Comparison of ENCODE assay signal across 1 fruit fly cellular context in the genomic region with DNA sequence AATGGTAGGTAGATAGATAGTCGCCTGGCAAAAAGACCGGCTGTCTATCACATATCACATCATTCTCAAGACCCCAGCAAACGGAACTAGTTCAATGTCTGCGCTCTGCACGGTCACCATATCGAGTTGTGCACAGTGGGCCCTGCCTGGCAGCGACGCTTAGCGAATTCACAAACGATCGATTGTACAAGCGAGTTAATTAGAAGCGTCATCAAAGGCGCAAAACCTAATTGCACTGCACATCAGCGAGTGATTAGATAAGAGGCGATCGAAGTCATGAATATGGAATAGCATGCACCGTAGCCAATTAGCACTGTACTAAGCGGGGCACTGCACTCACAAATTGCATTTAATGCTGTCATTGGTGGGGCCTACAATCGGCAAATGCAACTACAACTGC.
TF ChIP-seq lines count a peak whose summit lies in the region.

No protein-coding gene starts in this region.

TF ChIP-seq in whole organism, embryonic, 481 proteins besides CTCF, POLR2A, EP300 and RAD21 (continued from another document):
- TF ChIP-seq CG12236 (GFP tag; optimal IDR thresholded peaks at IDR 0.05; lab: Kevin White, UChicago) (no peak), CG13775 (GFP tag; optimal IDR thresholded peaks at IDR 0.05; lab: Kevin White, UChicago) (no peak), CG4424 (GFP tag; optimal IDR thresholded peaks at IDR 0.05; lab: Kevin White, UChicago) (peak; percentile 1), Asciz (GFP tag; optimal IDR thresholded peaks at IDR 0.05; lab: Kevin White, UChicago) (no peak), CG12391 (tag; optimal IDR thresholded peaks at IDR 0.05; lab: Kevin White, UChicago) (peak; percentile 15), CG7963 (GFP tag; IDR thresholded peaks at IDR 0.05; lab: Robert Waterston, UW; ENCODE audit: partially characterized antibody) (no peak), CG30431 (GFP tag; optimal IDR thresholded peaks at IDR 0.05; lab: Kevin White, UChicago) (no peak), Rx (GFP tag; IDR thresholded peaks at IDR 0.05; lab: Robert Waterston, UW) (peak; percentile 39), Dref (GFP tag; IDR thresholded peaks at IDR 0.05; lab: Robert Waterston, UW) (no peak), CG10321 (GFP tag; IDR thresholded peaks at IDR 0.05; lab: Robert Waterston, UW) (no peak), CG10366 (GFP tag; IDR thresholded peaks at IDR 0.05; lab: Robert Waterston, UW) (no peak), CG17361 (GFP tag; IDR thresholded peaks at IDR 0.05; lab: Robert Waterston, UW) (0 out of 3 replicates have a peak, but pooled peaks have one; percentile 14), CG8290 (GFP tag; optimal IDR thresholded peaks at IDR 0.05; lab: Kevin White, UChicago) (no peak), CG8290 (tag; optimal IDR thresholded peaks at IDR 0.05; lab: Kevin White, UChicago) (no peak), Nf-YB (GFP tag; optimal IDR thresholded peaks at IDR 0.05; lab: Kevin White, UChicago) (no peak), sna (GFP tag; IDR thresholded peaks at IDR 0.05; lab: Robert Waterston, UW; ENCODE audit: partially characterized antibody) (no peak), croc (GFP tag; conservative IDR thresholded peaks at IDR 0.05; lab: Robert Waterston, UW) (no peak), fd102C (GFP tag; optimal IDR thresholded peaks at IDR 0.05; lab: Kevin White, UChicago) (no peak), CG14014 (GFP tag; IDR thresholded peaks at IDR 0.05; lab: Robert Waterston, UW) (no peak), CG4854 (GFP tag; optimal IDR thresholded peaks at IDR 0.05; lab: Kevin White, UChicago) (no peak), CG15696 (tag; optimal IDR thresholded peaks at IDR 0.05; lab: Kevin White, UChicago) (no peak), CG11247 (GFP tag; IDR thresholded peaks at IDR 0.05; lab: Robert Waterston, UW) (no peak), CG16815 (GFP tag; optimal IDR thresholded peaks at IDR 0.05; lab: Kevin White, UChicago) (peak; percentile 2), CG34422 (GFP tag; IDR thresholded peaks at IDR 0.05; lab: Robert Waterston, UW) (peak; percentile 33; the same call in 1 of the 3 replicates), CG12942 (GFP tag; optimal IDR thresholded peaks at IDR 0.05; lab: Kevin White, UChicago) (no peak), eve (GFP tag; optimal IDR thresholded peaks at IDR 0.05; lab: Kevin White, UChicago) (no peak), trh (GFP tag; optimal IDR thresholded peaks at IDR 0.05; lab: Kevin White, UChicago) (no peak), grn (GFP tag; optimal IDR thresholded peaks at IDR 0.05; lab: Kevin White, UChicago) (no peak), BEAF-32 (GFP tag; optimal IDR thresholded peaks at IDR 0.05; lab: Kevin White, UChicago) (no peak), tx (GFP tag; optimal IDR thresholded peaks at IDR 0.05; lab: Kevin White, UChicago) (no peak), HLH4C (GFP tag; IDR thresholded peaks at IDR 0.05; lab: Robert Waterston, UW; ENCODE audit: partially characterized antibody) (no peak), Six4 (GFP tag; optimal IDR thresholded peaks at IDR 0.05; lab: Kevin White, UChicago) (no peak), CG7357 (GFP tag; IDR thresholded peaks at IDR 0.05; lab: Robert Waterston, UW) (peak; percentile 34; the same call in 1 of the 3 replicates), fd96Cb (tag; optimal IDR thresholded peaks at IDR 0.05; lab: Kevin White, UChicago) (peak; percentile 35), Atf3 (GFP tag; optimal IDR thresholded peaks at IDR 0.05; lab: Kevin White, UChicago) (no peak), HLHmδ (GFP tag; optimal IDR thresholded peaks at IDR 0.05; lab: Kevin White, UChicago) (no peak), CG17568 (GFP tag; optimal IDR thresholded peaks at IDR 0.05; lab: Kevin White, UChicago) (no peak), Optix (GFP tag; IDR thresholded peaks at IDR 0.05; lab: Robert Waterston, UW) (peak; percentile 51; the same call in 1 of the 3 replicates), CG10565 (GFP tag; optimal IDR thresholded peaks at IDR 0.05; lab: Kevin White, UChicago) (no peak), prd (optimal IDR thresholded peaks at IDR 0.05; lab: Kevin White, UChicago) (no peak), prd (GFP tag; IDR thresholded peaks at IDR 0.05; lab: Robert Waterston, UW) (peak; percentile 74), CG32767 (GFP tag; IDR thresholded peaks at IDR 0.05; lab: Robert Waterston, UW) (no peak; the same call in 1 of the 2 replicates), vfl (GFP tag; optimal IDR thresholded peaks at IDR 0.05; lab: Kevin White, UChicago) (no peak), CG15011 (GFP tag; optimal IDR thresholded peaks at IDR 0.05; lab: Kevin White, UChicago) (no peak), chn (GFP tag; optimal IDR thresholded peaks at IDR 0.05; lab: Kevin White, UChicago) (no peak), Bgb (GFP tag; IDR thresholded peaks at IDR 0.05; lab: Robert Waterston, UW; ENCODE audit: partially characterized antibody) (no peak), Atf-2 (GFP tag; optimal IDR thresholded peaks at IDR 0.05; lab: Kevin White, UChicago) (no peak), Dfd (GFP tag; optimal IDR thresholded peaks at IDR 0.05; lab: Kevin White, UChicago) (no peak), sisA (GFP tag; IDR thresholded peaks at IDR 0.05; lab: Robert Waterston, UW) (0 out of 2 replicates have a peak, but pooled peaks have one; percentile 4), dm (GFP tag; optimal IDR thresholded peaks at IDR 0.05; lab: Kevin White, UChicago) (no peak), tin (GFP tag; optimal IDR thresholded peaks at IDR 0.05; lab: Kevin White, UChicago) (no peak), CG9797 (GFP tag; optimal IDR thresholded peaks at IDR 0.05; lab: Kevin White, UChicago) (no peak), CoRest (tag; optimal IDR thresholded peaks at IDR 0.05; lab: Kevin White, UChicago) (no peak), ewg (GFP tag; optimal IDR thresholded peaks at IDR 0.05; lab: Kevin White, UChicago) (no peak), CG9609 (GFP tag; optimal IDR thresholded peaks at IDR 0.05; lab: Kevin White, UChicago) (no peak), CG17802 (tag; optimal IDR thresholded peaks at IDR 0.05; lab: Kevin White, UChicago) (no peak), Jarid2 (GFP tag; optimal IDR thresholded peaks at IDR 0.05; lab: Kevin White, UChicago) (no peak), Med (GFP tag; lab: Kevin White, UChicago) (peak; percentile 81), fu2 (GFP tag; optimal IDR thresholded peaks at IDR 0.05; lab: Kevin White, UChicago) (no peak), CG43689 (GFP tag; IDR thresholded peaks at IDR 0.05; lab: Robert Waterston, UW) (no peak), ranshi (GFP tag; IDR thresholded peaks at IDR 0.05; lab: Robert Waterston, UW) (peak; percentile 29; the same call in 1 of the 2 replicates), Sox102F (GFP tag; optimal IDR thresholded peaks at IDR 0.05; lab: Kevin White, UChicago) (peak; percentile 45), insv (GFP tag; optimal IDR thresholded peaks at IDR 0.05; lab: Kevin White, UChicago) (no peak), CG11093 (GFP tag; IDR thresholded peaks at IDR 0.05; lab: Robert Waterston, UW) (peak; percentile 41; the same call in 1 of the 3 replicates), p53 (GFP tag; optimal IDR thresholded peaks at IDR 0.05; lab: Kevin White, UChicago) (no peak), CG4617 (GFP tag; optimal IDR thresholded peaks at IDR 0.05; lab: Kevin White, UChicago; ENCODE audit: borderline replicate concordance) (no peak), CG17612 (GFP tag; IDR thresholded peaks at IDR 0.05; lab: Robert Waterston, UW) (no peak), Hr51 (GFP tag; optimal IDR thresholded peaks at IDR 0.05; lab: Kevin White, UChicago) (no peak), CG18262 (tag; optimal IDR thresholded peaks at IDR 0.05; lab: Kevin White, UChicago) (no peak), NFAT (GFP tag; IDR thresholded peaks at IDR 0.05; lab: Robert Waterston, UW) (no peak), stwl (tag; optimal IDR thresholded peaks at IDR 0.05; lab: Kevin White, UChicago) (no peak), CG31224 (GFP tag; IDR thresholded peaks at IDR 0.05; lab: Robert Waterston, UW) (no peak), CG12104 (GFP tag; optimal IDR thresholded peaks at IDR 0.05; lab: Kevin White, UChicago) (no peak), CG15514 (GFP tag; optimal IDR thresholded peaks at IDR 0.05; lab: Kevin White, UChicago) (peak; percentile 90), CG4282 (GFP tag; optimal IDR thresholded peaks at IDR 0.05; lab: Kevin White, UChicago) (no peak), pb (GFP tag; optimal IDR thresholded peaks at IDR 0.05; lab: Kevin White, UChicago) (no peak), pho (GFP tag; optimal IDR thresholded peaks at IDR 0.05; lab: Kevin White, UChicago) (no peak), pum (GFP tag; optimal IDR thresholded peaks at IDR 0.05; lab: Kevin White, UChicago) (no peak), CG10431 (GFP tag; optimal IDR thresholded peaks at IDR 0.05; lab: Kevin White, UChicago) (no peak), Adf1 (GFP tag; IDR thresholded peaks at IDR 0.05; lab: Robert Waterston, UW) (no peak), fru (optimal IDR thresholded peaks at IDR 0.05; lab: Kevin White, UChicago) (no peak), ato (GFP tag; IDR thresholded peaks at IDR 0.05; lab: Robert Waterston, UW; ENCODE audit: partially characterized antibody) (no peak), Abd-B (GFP tag; optimal IDR thresholded peaks at IDR 0.05; lab: Kevin White, UChicago) (no peak), al (GFP tag; IDR thresholded peaks at IDR 0.05; lab: Robert Waterston, UW) (no peak), Ada2b (GFP tag; IDR thresholded peaks at IDR 0.05; lab: Robert Waterston, UW) (peak; percentile 26; the same call in 1 of the 2 replicates), CG1602 (GFP tag; optimal IDR thresholded peaks at IDR 0.05; lab: Kevin White, UChicago) (no peak), CG11696 (GFP tag; IDR thresholded peaks at IDR 0.05; lab: Robert Waterston, UW) (no peak), CG11398 (GFP tag; optimal IDR thresholded peaks at IDR 0.05; lab: Kevin White, UChicago) (no peak), Ssrp (tag; optimal IDR thresholded peaks at IDR 0.05; lab: Kevin White, UChicago) (no peak), CG34224 (GFP tag; IDR thresholded peaks at IDR 0.05; lab: Robert Waterston, UW; ENCODE audit: partially characterized antibody) (no peak), CG2199 (GFP tag; IDR thresholded peaks at IDR 0.05; lab: Robert Waterston, UW) (no peak), CG3838 (GFP tag; optimal IDR thresholded peaks at IDR 0.05; lab: Kevin White, UChicago) (no peak), vvl (GFP tag; IDR thresholded peaks at IDR 0.05; lab: Robert Waterston, UW) (0 out of 2 replicates have a peak, but pooled peaks have one; percentile 17), CG17385 (GFP tag; optimal IDR thresholded peaks at IDR 0.05; lab: Kevin White, UChicago) (no peak), danr (GFP tag; IDR thresholded peaks at IDR 0.05; lab: Robert Waterston, UW) (no peak), CG12659 (GFP tag; optimal IDR thresholded peaks at IDR 0.05; lab: Kevin White, UChicago) (no peak), knrl (GFP tag; IDR thresholded peaks at IDR 0.05; lab: Robert Waterston, UW; ENCODE audit: partially characterized antibody) (no peak), dan (GFP tag; IDR thresholded peaks at IDR 0.05; lab: Robert Waterston, UW) (no peak), CG9817 (tag; optimal IDR thresholded peaks at IDR 0.05; lab: Kevin White, UChicago) (no peak), Fer1 (GFP tag; optimal IDR thresholded peaks at IDR 0.05; lab: Kevin White, UChicago) (no peak), so (GFP tag; IDR thresholded peaks at IDR 0.05; lab: Robert Waterston, UW) (no peak), CG8765 (GFP tag; IDR thresholded peaks at IDR 0.05; lab: Robert Waterston, UW) (no peak), CG12219 (GFP tag; optimal IDR thresholded peaks at IDR 0.05; lab: Kevin White, UChicago) (no peak), gem (tag; optimal IDR thresholded peaks at IDR 0.05; lab: Kevin White, UChicago) (peak; percentile 34), CG6813 (GFP tag; optimal IDR thresholded peaks at IDR 0.05; lab: Kevin White, UChicago) (no peak), D (optimal IDR thresholded peaks at IDR 0.05; lab: Kevin White, UChicago) (no peak), D (GFP tag; optimal IDR thresholded peaks at IDR 0.05; lab: Kevin White, UChicago) (no peak), zfh1 (GFP tag; IDR thresholded peaks at IDR 0.05; lab: Robert Waterston, UW) (peak; percentile 49; the same call in 1 of the 3 replicates), ara (GFP tag; IDR thresholded peaks at IDR 0.05; lab: Robert Waterston, UW) (peak; percentile 55; the same call in 1 of the 2 replicates), Dip3 (GFP tag; optimal IDR thresholded peaks at IDR 0.05; lab: Kevin White, UChicago) (no peak), odd (GFP tag; optimal IDR thresholded peaks at IDR 0.05; lab: Kevin White, UChicago) (no peak), Gsc (GFP tag; IDR thresholded peaks at IDR 0.05; lab: Robert Waterston, UW) (peak; percentile 49; the same call in 1 of the 2 replicates), rib (GFP tag; IDR thresholded peaks at IDR 0.05; lab: Robert Waterston, UW) (no peak), NC2β (GFP tag; optimal IDR thresholded peaks at IDR 0.05; lab: Kevin White, UChicago) (no peak), CG18764 (GFP tag; optimal IDR thresholded peaks at IDR 0.05; lab: Kevin White, UChicago) (no peak), Trl (optimal IDR thresholded peaks at IDR 0.05; lab: Kevin White, UChicago) (no peak), Trl (GFP tag; optimal IDR thresholded peaks at IDR 0.05; lab: Kevin White, UChicago) (no peak), kni (GFP tag; optimal IDR thresholded peaks at IDR 0.05; lab: Kevin White, UChicago) (no peak), pzg (GFP tag; optimal IDR thresholded peaks at IDR 0.05; lab: Kevin White, UChicago) (no peak), Mad (GFP tag; optimal IDR thresholded peaks at IDR 0.05; lab: Kevin White, UChicago) (no peak), E2f1 (GFP tag; IDR thresholded peaks at IDR 0.05; lab: Robert Waterston, UW) (no peak), psq (GFP tag; optimal IDR thresholded peaks at IDR 0.05; lab: Kevin White, UChicago) (no peak), HLH54F (GFP tag; optimal IDR thresholded peaks at IDR 0.05; lab: Kevin White, UChicago) (no peak), cato (GFP tag; optimal IDR thresholded peaks at IDR 0.05; lab: Kevin White, UChicago; ENCODE audit: borderline replicate concordance) (no peak), CG15269 (tag; optimal IDR thresholded peaks at IDR 0.05; lab: Kevin White, UChicago) (no peak), Rfx (GFP tag; IDR thresholded peaks at IDR 0.05; lab: Robert Waterston, UW) (no peak), sima (GFP tag; optimal IDR thresholded peaks at IDR 0.05; lab: Kevin White, UChicago) (no peak)
